Worm (Caenorhabditis elegans): Measurements from ENCODE around the gene R05H5.3.

The R05H5.3 gene

DNA sequence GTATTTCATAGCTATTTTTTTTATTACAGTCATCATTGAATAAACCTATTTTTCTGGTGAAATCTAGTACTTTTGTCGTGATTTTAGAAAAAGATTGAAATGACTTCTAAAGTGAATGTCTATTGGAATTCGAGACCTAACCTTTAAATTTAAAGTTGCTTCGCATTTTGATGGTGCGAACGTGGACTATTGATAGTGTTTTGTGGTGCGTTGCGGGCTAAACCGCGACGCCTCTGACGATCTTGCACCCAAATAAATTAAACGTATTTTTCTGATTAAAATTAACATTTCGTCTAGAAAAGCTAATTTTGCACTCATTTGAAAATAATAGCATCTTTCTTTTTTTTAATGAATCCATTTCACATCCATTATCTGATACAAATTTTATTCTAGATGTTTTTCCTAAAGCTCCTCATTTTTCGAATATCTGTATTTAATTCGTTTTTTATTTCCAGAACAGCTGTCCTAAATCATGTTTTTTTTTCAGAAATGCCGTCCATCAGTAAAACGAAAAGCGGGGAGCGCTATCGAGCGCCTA, 24.9 kb upstream of the R05H5.3 start, which contains the start of gene wbp-11 (continued):
- TF ChIP-seq lsy-27 (tag; optimal IDR thresholded peaks at IDR 0.05; ENCODE audit: borderline replicate concordance, insufficient read depth) (no peak), cebp-1 (GFP tag; IDR thresholded peaks at IDR 0.05) (no peak), cebp-1 (tag; optimal IDR thresholded peaks at IDR 0.05) (no peak), attf-3 (GFP tag; conservative IDR thresholded peaks at IDR 0.05) (no peak), Y67H2A.10 (GFP tag; conservative IDR thresholded peaks at IDR 0.05) (no peak), lin-26 (GFP tag; IDR thresholded peaks at IDR 0.05) (no peak), ceh-27 (GFP tag; optimal IDR thresholded peaks at IDR 0.05) (no peak), hmg-20 (GFP tag; IDR thresholded peaks at IDR 0.05) (no peak), C06A6.2 (GFP tag; conservative IDR thresholded peaks at IDR 0.05) (no peak), F33H1.4 (GFP tag; IDR thresholded peaks at IDR 0.05) (0 out of 2 replicates have a peak, but pooled peaks have one; percentile 22), lag-1 (GFP tag; IDR thresholded peaks at IDR 0.05) (no peak), efl-1 (GFP tag; optimal IDR thresholded peaks at IDR 0.05) (peak; percentile 23), atf-7 (tag; optimal IDR thresholded peaks at IDR 0.05) (no peak)

- TF ChIP-seq athp-1 (tag; optimal IDR thresholded peaks at IDR 0.05) (no peak), tlf-1 (GFP tag; optimal IDR thresholded peaks at IDR 0.05) (peak; percentile 4), dpl-1 (GFP tag; optimal IDR thresholded peaks at IDR 0.05) (no peak), ama-1 (optimal IDR thresholded peaks at IDR 0.05) (no peak), ama-1 (GFP tag; optimal IDR thresholded peaks at IDR 0.05) (no peak), ceh-40 (GFP tag; IDR thresholded peaks at IDR 0.05) (no peak), F55B11.4 (tag; optimal IDR thresholded peaks at IDR 0.05; ENCODE audit: borderline replicate concordance, insufficient read depth) (no peak), attf-5 (GFP tag; optimal IDR thresholded peaks at IDR 0.05) (peak; percentile 44), F57C9.4 (tag; optimal IDR thresholded peaks at IDR 0.05) (no peak), cebp-1 (GFP tag; IDR thresholded peaks at IDR 0.05) (no peak), cebp-1 (tag; optimal IDR thresholded peaks at IDR 0.05) (peak; percentile 79), F39B2.1 (GFP tag; IDR thresholded peaks at IDR 0.05) (no peak), ceh-58 (GFP tag; IDR thresholded peaks at IDR 0.05) (no peak), Y95B8A.8 (GFP tag; IDR thresholded peaks at IDR 0.05) (0 out of 2 replicates have a peak, but pooled peaks have one; percentile 41), die-1 (tag; optimal IDR thresholded peaks at IDR 0.05) (no peak), aptf-3 (GFP tag; IDR thresholded peaks at IDR 0.05) (no peak), lsl-1 (GFP tag; optimal IDR thresholded peaks at IDR 0.05) (peak; percentile 33), egrh-3 (GFP tag; IDR thresholded peaks at IDR 0.05) (0 out of 2 replicates have a peak, but pooled peaks have one; percentile 10), somi-1 (GFP tag; optimal IDR thresholded peaks at IDR 0.05) (no peak), hsf-1 (GFP tag; IDR thresholded peaks at IDR 0.05) (no peak), snpc-3.4 (tag; optimal IDR thresholded peaks at IDR 0.05) (peak; percentile 8), tbx-9 (tag; optimal IDR thresholded peaks at IDR 0.05; ENCODE audit: borderline replicate concordance) (no peak), hmg-1.2 (GFP tag; IDR thresholded peaks at IDR 0.05) (peak; percentile 97), lin-35 (GFP tag; optimal IDR thresholded peaks at IDR 0.05) (no peak), lin-54 (GFP tag; optimal IDR thresholded peaks at IDR 0.05) (peak; percentile 45), hlh-26 (GFP tag; conservative IDR thresholded peaks at IDR 0.05) (no peak), egl-44 (GFP tag; IDR thresholded peaks at IDR 0.05) (no peak), B0336.3 (GFP tag; IDR thresholded peaks at IDR 0.05) (0 out of 2 replicates have a peak, but pooled peaks have one; percentile 48), mcd-1 (GFP tag; IDR thresholded peaks at IDR 0.05) (peak; percentile 59), T26A5.8 (tag; optimal IDR thresholded peaks at IDR 0.05) (no peak), lin-26 (GFP tag; IDR thresholded peaks at IDR 0.05) (no peak), atf-7 (tag; optimal IDR thresholded peaks at IDR 0.05) (no peak), C06A6.2 (GFP tag; conservative IDR thresholded peaks at IDR 0.05) (no peak), sdz-38 (tag; optimal IDR thresholded peaks at IDR 0.05) (no peak), madf-3 (GFP tag; IDR thresholded peaks at IDR 0.05) (peak; percentile 91), rcor-1 (GFP tag; IDR thresholded peaks at IDR 0.05) (peak; percentile 44; the same call in 1 of the 2 replicates), mxl-1 (tag; optimal IDR thresholded peaks at IDR 0.05) (no peak), snpc-4 (GFP tag; optimal IDR thresholded peaks at IDR 0.05) (no peak), snpc-4 (tag; optimal IDR thresholded peaks at IDR 0.05) (peak in 1 of 4 experiments; percentile 6)
These were observed 23.1 kb upstream of the R05H5.3 start, which contains the start of gene F33H1.4 for ce11 chrII:10174338-10174737. Gene F33H1.4 (plus strand): TSS chrII:10174648.

Data from whole organism, young adult.